Fruit fly (Drosophila melanogaster): ENCODE measurements around the gene CG5890.
A peak's percentile ranks its signal among the peaks of the same experiment; 100 is the strongest.

The CG5890 gene

DNA sequence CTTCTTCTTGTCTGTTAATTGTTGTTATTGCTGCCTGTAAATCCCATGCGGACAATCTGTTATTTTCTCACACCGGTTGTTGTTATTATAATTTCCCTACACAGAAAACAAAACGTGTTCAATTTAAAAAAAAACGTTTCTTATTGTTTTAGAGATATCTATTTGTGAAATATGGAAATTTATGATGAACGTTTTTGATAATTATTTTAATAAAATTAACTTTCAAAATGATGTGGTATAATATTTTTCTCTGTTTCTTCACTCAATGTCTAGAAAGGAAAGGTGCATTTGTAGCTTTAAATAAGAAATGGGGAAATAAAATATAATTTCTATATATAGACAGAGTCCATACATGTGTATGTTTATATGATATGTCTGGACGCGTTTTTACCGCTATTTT is 28.3 kb downstream of the CG5890 start (continued):
- TF ChIP-seq CG17186 (GFP tag; optimal IDR thresholded peaks at IDR 0.05) (no peak), tap (tag; optimal IDR thresholded peaks at IDR 0.05) (peak; percentile 69), peb (GFP tag; IDR thresholded peaks at IDR 0.05) (no peak), Ets97D (GFP tag; optimal IDR thresholded peaks at IDR 0.05) (no peak), CG7556 (GFP tag; optimal IDR thresholded peaks at IDR 0.05) (peak; percentile 65), CG18262 (tag; optimal IDR thresholded peaks at IDR 0.05) (peak; percentile 92), p53 (GFP tag; optimal IDR thresholded peaks at IDR 0.05) (no peak), Aef1 (GFP tag; IDR thresholded peaks at IDR 0.05) (no peak), luna (GFP tag; optimal IDR thresholded peaks at IDR 0.05) (no peak), wor (GFP tag; IDR thresholded peaks at IDR 0.05) (no peak), CG11093 (GFP tag; IDR thresholded peaks at IDR 0.05) (peak; percentile 42; the same call in 1 of the 3 replicates), CG12942 (GFP tag; optimal IDR thresholded peaks at IDR 0.05) (peak; percentile 22), nom (GFP tag; optimal IDR thresholded peaks at IDR 0.05) (no peak), CG10431 (GFP tag; optimal IDR thresholded peaks at IDR 0.05) (peak; percentile 11), Bteb2 (GFP tag; optimal IDR thresholded peaks at IDR 0.05) (peak; percentile 44), H15 (GFP tag; IDR thresholded peaks at IDR 0.05) (no peak), pan (optimal IDR thresholded peaks at IDR 0.05) (no peak), pan (GFP tag; optimal IDR thresholded peaks at IDR 0.05 in 1 of 2, IDR thresholded peaks at IDR 0.05 in 1 of 2) (peak in 1 of 2 experiments; percentile 68), CG9609 (GFP tag; optimal IDR thresholded peaks at IDR 0.05) (no peak), ro (GFP tag; IDR thresholded peaks at IDR 0.05) (no peak), Lim3 (GFP tag; IDR thresholded peaks at IDR 0.05) (no peak), CoRest (tag; optimal IDR thresholded peaks at IDR 0.05) (peak; percentile 77), Bdp1 (GFP tag; optimal IDR thresholded peaks at IDR 0.05) (no peak), dmrt11E (tag; optimal IDR thresholded peaks at IDR 0.05) (peak; percentile 86), CG11398 (GFP tag; optimal IDR thresholded peaks at IDR 0.05) (no peak), CG10979 (tag; optimal IDR thresholded peaks at IDR 0.05) (peak; percentile 87), CG7357 (GFP tag; IDR thresholded peaks at IDR 0.05) (no peak), trh (GFP tag; optimal IDR thresholded peaks at IDR 0.05) (peak; percentile 11), CG1529 (GFP tag; optimal IDR thresholded peaks at IDR 0.05) (peak; percentile 63), Gsc (GFP tag; IDR thresholded peaks at IDR 0.05) (no peak), CG12391 (tag; optimal IDR thresholded peaks at IDR 0.05) (peak; percentile 85), CG16815 (GFP tag; optimal IDR thresholded peaks at IDR 0.05) (peak; percentile 30), Xbp1 (GFP tag; optimal IDR thresholded peaks at IDR 0.05) (peak; percentile 59), pum (GFP tag; optimal IDR thresholded peaks at IDR 0.05) (no peak), kay (GFP tag; optimal IDR thresholded peaks at IDR 0.05) (peak; percentile 17), Max (GFP tag; optimal IDR thresholded peaks at IDR 0.05) (peak; percentile 15), CG8089 (GFP tag; optimal IDR thresholded peaks at IDR 0.05) (no peak), CG2199 (GFP tag; IDR thresholded peaks at IDR 0.05) (no peak), CG8281 (tag; optimal IDR thresholded peaks at IDR 0.05) (peak; percentile 1), CG4360 (GFP tag; IDR thresholded peaks at IDR 0.05) (no peak), hth (optimal IDR thresholded peaks at IDR 0.05) (no peak), CG18011 (GFP tag; optimal IDR thresholded peaks at IDR 0.05) (no peak), CG3726 (GFP tag; IDR thresholded peaks at IDR 0.05) (no peak), CG6765 (GFP tag; optimal IDR thresholded peaks at IDR 0.05) (no peak), mam (GFP tag; optimal IDR thresholded peaks at IDR 0.05) (no peak), klu (GFP tag; IDR thresholded peaks at IDR 0.05) (no peak), gem (tag; optimal IDR thresholded peaks at IDR 0.05) (peak; percentile 91), h (optimal IDR thresholded peaks at IDR 0.05) (no peak), pros (GFP tag; optimal IDR thresholded peaks at IDR 0.05) (no peak), Hand (GFP tag; optimal IDR thresholded peaks at IDR 0.05) (no peak), CG9215 (GFP tag; IDR thresholded peaks at IDR 0.05) (no peak), Jarid2 (GFP tag; optimal IDR thresholded peaks at IDR 0.05) (no peak), CG4707 (GFP tag; optimal IDR thresholded peaks at IDR 0.05) (peak; percentile 4)
